Fruit fly (Drosophila melanogaster): ENCODE data around the gene Gr10a.

DNA sequence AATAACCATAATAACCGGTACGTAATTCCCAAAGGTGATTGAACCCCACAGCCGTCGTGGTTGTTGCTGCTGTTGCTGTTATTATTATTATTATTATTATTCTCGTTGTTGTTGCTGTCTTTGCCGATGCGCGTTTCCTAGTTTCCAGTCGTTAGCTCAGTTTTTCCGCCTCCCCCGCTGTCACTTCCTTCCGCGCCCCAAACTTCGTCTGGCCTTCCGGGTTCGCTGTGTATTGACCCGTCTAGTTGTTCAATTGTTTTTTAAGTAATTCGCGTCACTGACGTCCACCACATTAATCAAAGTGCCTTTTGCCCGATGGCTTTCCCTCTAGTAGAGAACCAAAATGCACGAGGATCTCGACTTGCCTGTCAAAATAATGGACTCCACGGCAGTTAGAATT is 45.6 kb downstream of the Gr10a start:
- TF ChIP-seq CG8478 (optimal IDR thresholded peaks at IDR 0.05) (no peak), CTCF (optimal IDR thresholded peaks at IDR 0.05) (no peak)
